Worm (Caenorhabditis elegans) whole organism, L4 larva: ENCODE measurements around the gene duxl-1.

Source experiments
- F44E2.7 ChIP-seq: fragments of 200-800 bp; sonication (Bioruptor generic); IDR thresholded peaks from 2 replicates; pipeline ENCODE4 v2.1.2; 2022; ENCODE audit warnings: missing genetic modification characterization, missing compliant biosample characterization
- R02D3.7 ChIP-seq: fragments of 150-350 bp; sonication (generic microtip); optimal IDR thresholded peaks from 3 replicates; lab custom pipeline; 2014; ENCODE audit warnings: missing biosample characterization, missing genetic modification characterization
- aly-2 ChIP-seq: sonication (generic microtip); optimal IDR thresholded peaks from 2 replicates; lab custom pipeline; 2018; ENCODE audit warnings: missing biosample characterization, missing genetic modification characterization
- daf-16 ChIP-seq, 3 experiments: sonication (generic microtip); optimal IDR thresholded peaks; 2 replicates each; lab custom pipeline; 2016 to 2017; ENCODE audit warnings: missing genetic modification characterization in 3 of 3, missing genetic modification reagents in 3 of 3, mild to moderate bottlenecking in 2 of 3, missing compliant biosample characterization in 2 of 3, missing biosample characterization in 1 of 3, moderate library complexity in 1 of 3
- dpl-1 ChIP-seq: fragments of 150-350 bp; optimal IDR thresholded peaks from 2 replicates; lab custom pipeline; 2014; ENCODE audit warnings: missing biosample characterization, missing genetic modification reagents, missing genetic modification characterization
- egl-43 ChIP-seq: fragments of 200-800 bp; sonication (Bioruptor generic); IDR thresholded peaks from 2 replicates; pipeline ENCODE4 v1.3.6; 2022; ENCODE audit warnings: missing genetic modification reagents, missing genetic modification characterization, missing compliant biosample characterization
- mdl-1 ChIP-seq, 2 experiments: fragments of 150-350 bp in 1 of 2; sonication (generic microtip) in 1 of 2; optimal IDR thresholded peaks; 2 replicates each; lab custom pipeline; 2014 to 2017; ENCODE audit warnings: missing biosample characterization in 2 of 2, missing genetic modification characterization in 2 of 2
- nhr-102 ChIP-seq: sonication (generic microtip); optimal IDR thresholded peaks from 2 replicates; lab custom pipeline; 2016; ENCODE audit warnings: mild to moderate bottlenecking, missing genetic modification characterization, moderate library complexity, missing compliant biosample characterization
- pqm-1 ChIP-seq: sonication (generic microtip); optimal IDR thresholded peaks from 2 replicates; lab custom pipeline; 2017; ENCODE audit warnings: missing biosample characterization, missing genetic modification characterization

DNA sequence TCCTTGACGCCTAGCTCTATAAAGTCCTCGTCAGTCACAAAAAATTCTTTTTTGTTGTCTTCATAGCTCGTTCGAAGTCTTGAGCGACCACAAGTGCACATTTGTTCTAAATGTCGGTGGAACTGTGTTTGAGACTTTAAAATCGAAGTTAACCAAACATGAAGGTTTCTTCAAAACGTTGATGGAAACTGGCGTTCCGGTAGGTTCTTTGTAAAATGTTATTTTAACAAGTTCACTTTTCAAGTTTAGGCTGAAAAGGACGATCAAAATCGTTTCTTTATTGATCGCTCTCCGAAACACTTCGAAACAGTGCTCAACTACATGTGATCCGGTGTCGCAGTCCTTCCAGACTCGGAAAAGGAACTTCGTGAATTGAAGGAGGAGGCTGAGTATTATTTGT lies 38.9 kb upstream of the duxl-1 start, which contains the start of gene fbxa-160:
- TF ChIP-seq aly-2 (tag; lab: Kevin White, UChicago), result no peak
- TF ChIP-seq daf-16 (GFP tag; optimal IDR thresholded peaks at IDR 0.05; lab: Kevin White, UChicago), result no peak
- TF ChIP-seq daf-16 (tag; optimal IDR thresholded peaks at IDR 0.05; lab: Kevin White, UChicago), result no peak
- no peak for TF ChIP-seq R02D3.7 (tag; lab: Kevin White, UChicago)
- TF ChIP-seq mdl-1 (tag; optimal IDR thresholded peaks at IDR 0.05; lab: Kevin White, UChicago), result no peak
- TF ChIP-seq pqm-1 (tag; lab: Kevin White, UChicago), result no peak
- TF ChIP-seq nhr-102 (tag; lab: Kevin White, UChicago), result no peak
- no peak for TF ChIP-seq egl-43
- TF ChIP-seq dpl-1 (GFP tag; lab: Kevin White, UChicago), result no peak
- no peak for TF ChIP-seq F44E2.7
